Fruit fly (Drosophila melanogaster) whole organism, embryonic: Measurements from ENCODE around the gene Idgf3.

Experiments
- Aef1 ChIP-seq: fragments of 200-800 bp; sonication (Bioruptor generic); IDR thresholded peaks from 3 replicates; pipeline ENCODE4 v1.3.6; 2022; ENCODE audit warnings: missing biosample characterization, missing genetic modification characterization
- Atf3 ChIP-seq: fragments of 200-800 bp; sonication (Bioruptor generic); optimal IDR thresholded peaks from 3 replicates; lab custom pipeline; 2016; ENCODE audit warnings: missing biosample characterization, missing genetic modification characterization
- Bdp1 ChIP-seq: fragments of 200-800 bp; sonication (Bioruptor generic); optimal IDR thresholded peaks from 3 replicates; lab custom pipeline; 2016; ENCODE audit warnings: missing biosample characterization, missing genetic modification characterization
- CG10565 ChIP-seq: fragments of 200-800 bp; sonication (Bioruptor generic); optimal IDR thresholded peaks from 3 replicates; lab custom pipeline; 2016; ENCODE audit warnings: missing biosample characterization, mild to moderate bottlenecking, missing genetic modification characterization
- CG12236 ChIP-seq: fragments of 200-800 bp; sonication (Bioruptor generic); optimal IDR thresholded peaks from 2 replicates; lab custom pipeline; 2016; ENCODE audit warnings: missing biosample characterization, missing genetic modification characterization
- CG13624 ChIP-seq: fragments of 200-800 bp; sonication (Bioruptor generic); optimal IDR thresholded peaks from 2 replicates; lab custom pipeline; 2016; ENCODE audit warnings: missing biosample characterization, missing genetic modification characterization
- CG15601 ChIP-seq: fragments of 200-800 bp; sonication (Bioruptor generic); optimal IDR thresholded peaks from 3 replicates; lab custom pipeline; 2019; ENCODE audit warnings: missing biosample characterization, mild to moderate bottlenecking, missing genetic modification characterization, moderate library complexity
- CG17912 ChIP-seq: fragments of 200-800 bp; sonication (Bioruptor generic); optimal IDR thresholded peaks from 2 replicates; lab custom pipeline; 2018; ENCODE audit warnings: missing biosample characterization, mild to moderate bottlenecking, missing genetic modification characterization
- CG2199 ChIP-seq: fragments of 200-800 bp; sonication (Bioruptor generic); IDR thresholded peaks from 3 replicates; pipeline ENCODE4 v1.3.6; 2022; ENCODE audit warnings: missing biosample characterization, missing genetic modification characterization
- CG31224 ChIP-seq: fragments of 200-800 bp; sonication (Bioruptor generic); IDR thresholded peaks from 2 replicates; pipeline ENCODE4 v1.3.6; 2022; ENCODE audit warnings: missing biosample characterization, missing genetic modification characterization
- CG32767 ChIP-seq: fragments of 200-800 bp; sonication (Bioruptor generic); IDR thresholded peaks from 2 replicates; pipeline ENCODE4 v1.3.6; 2022; ENCODE audit warnings: missing biosample characterization, missing genetic modification characterization
- CG4707 ChIP-seq: fragments of 200-800 bp; sonication (Bioruptor generic); optimal IDR thresholded peaks from 2 replicates; lab custom pipeline; 2018; ENCODE audit warnings: missing biosample characterization, mild to moderate bottlenecking, missing genetic modification characterization, moderate library complexity
- CG4820 ChIP-seq: fragments of 200-800 bp; sonication (Bioruptor generic); optimal IDR thresholded peaks from 3 replicates; lab custom pipeline; 2016; ENCODE audit warnings: missing biosample characterization, missing genetic modification characterization
- CG8281 ChIP-seq: fragments of 200-800 bp; sonication (Bioruptor generic); optimal IDR thresholded peaks from 2 replicates; lab custom pipeline; 2018; ENCODE audit warnings: missing biosample characterization, mild to moderate bottlenecking, missing genetic modification characterization, moderate library complexity
- CG8944 ChIP-seq: fragments of 200-800 bp; sonication (Bioruptor generic); optimal IDR thresholded peaks from 3 replicates; lab custom pipeline; 2016; ENCODE audit warnings: missing biosample characterization, missing genetic modification characterization
- Deaf1 ChIP-seq: fragments of 200-800 bp; optimal IDR thresholded peaks from 3 replicates; lab custom pipeline; 2019; ENCODE audit warnings: missing biosample characterization, mild to moderate bottlenecking, missing genetic modification characterization, moderate library complexity
- Dfd ChIP-seq, 2 experiments: fragments of >200 bp; optimal IDR thresholded peaks; 2 replicates each; lab custom pipeline; 2017; ENCODE audit warnings: missing biosample characterization in 2 of 2, missing genetic modification characterization in 2 of 2
- Dip2 ChIP-seq: fragments of 200-800 bp; sonication (Bioruptor generic); IDR thresholded peaks from 2 replicates; pipeline ENCODE4 v1.3.6; 2022; ENCODE audit warnings: missing biosample characterization, missing genetic modification characterization
- ERR ChIP-seq: fragments of 200-800 bp; sonication (Bioruptor generic); optimal IDR thresholded peaks from 2 replicates; lab custom pipeline; 2016; ENCODE audit warnings: missing biosample characterization, missing genetic modification characterization
- HLH4C ChIP-seq: fragments of 200-800 bp; sonication (Bioruptor generic); IDR thresholded peaks from 3 replicates; pipeline ENCODE4 v1.3.6; 2022; ENCODE audit warnings: missing biosample characterization, missing genetic modification characterization; ENCODE audit not compliant: partially characterized antibody
- NK7.1 ChIP-seq: fragments of 200-800 bp; sonication (Bioruptor generic); optimal IDR thresholded peaks from 3 replicates; lab custom pipeline; 2016; ENCODE audit warnings: missing biosample characterization, missing genetic modification characterization
- PHDP ChIP-seq: fragments of 200-800 bp; sonication (Bioruptor generic); optimal IDR thresholded peaks from 3 replicates; lab custom pipeline; 2018; ENCODE audit warnings: missing biosample characterization, mild to moderate bottlenecking, missing genetic modification characterization, moderate library complexity
- Pdp1 ChIP-seq, 2 experiments: fragments of 200-800 bp; sonication (Bioruptor generic); optimal IDR thresholded peaks; 3 replicates each; lab custom pipeline; 2016; ENCODE audit warnings: missing biosample characterization in 2 of 2, missing genetic modification characterization in 2 of 2, mild to moderate bottlenecking in 1 of 2, moderate library complexity in 1 of 2
- Scr ChIP-seq: fragments of 200-800 bp; sonication (Bioruptor generic); IDR thresholded peaks from 2 replicates; pipeline ENCODE4 v1.3.6; 2022; ENCODE audit warnings: missing biosample characterization, missing genetic modification characterization; ENCODE audit not compliant: partially characterized antibody
- TFAM ChIP-seq: fragments of 200-800 bp; sonication (Bioruptor generic); optimal IDR thresholded peaks from 2 replicates; lab custom pipeline; 2017; ENCODE audit warnings: missing biosample characterization, missing genetic modification characterization, inconsistent platforms
- Usf ChIP-seq: fragments of 200-800 bp; sonication (Bioruptor generic); optimal IDR thresholded peaks from 2 replicates; lab custom pipeline; 2017; ENCODE audit warnings: missing genotype, missing biosample characterization, missing genetic modification characterization
- Vsx1 ChIP-seq: fragments of 200-800 bp; sonication (Bioruptor generic); optimal IDR thresholded peaks from 2 replicates; lab custom pipeline; 2017; ENCODE audit warnings: missing biosample characterization, mild to moderate bottlenecking, missing genetic modification characterization, missing genetic modification reagents
- ato ChIP-seq: fragments of 200-800 bp; sonication (Bioruptor generic); IDR thresholded peaks from 2 replicates; pipeline ENCODE4 v1.3.6; 2022; ENCODE audit warnings: missing biosample characterization, missing genetic modification characterization; ENCODE audit not compliant: partially characterized antibody
- cad ChIP-seq: fragments of >200 bp; optimal IDR thresholded peaks from 2 replicates; lab custom pipeline; 2017; ENCODE audit warnings: missing biosample characterization, missing genetic modification characterization
- caup ChIP-seq: fragments of 200-800 bp; sonication (Bioruptor generic); optimal IDR thresholded peaks from 3 replicates; lab custom pipeline; 2017; ENCODE audit warnings: missing biosample characterization, mild to moderate bottlenecking, missing genetic modification characterization, moderate library complexity; ENCODE audit not compliant: severe bottlenecking
- chn ChIP-seq: fragments of 200-800 bp; sonication (Bioruptor generic); optimal IDR thresholded peaks from 2 replicates; lab custom pipeline; 2016; ENCODE audit warnings: missing biosample characterization, missing genetic modification characterization
- dmrt11E ChIP-seq: fragments of 200-800 bp; sonication (Bioruptor generic); optimal IDR thresholded peaks from 3 replicates; lab custom pipeline; 2018; ENCODE audit warnings: missing biosample characterization, mild to moderate bottlenecking, missing genetic modification characterization, moderate library complexity
- emc ChIP-seq: fragments of 200-800 bp; sonication (Bioruptor generic); optimal IDR thresholded peaks from 2 replicates; lab custom pipeline; 2016; ENCODE audit warnings: missing biosample characterization, missing genetic modification characterization
- fru ChIP-seq: fragments of >200 bp; optimal IDR thresholded peaks from 2 replicates; lab custom pipeline; 2017
- gro ChIP-seq: fragments of 200-800 bp; sonication (Bioruptor generic); optimal IDR thresholded peaks from 2 replicates; lab custom pipeline; 2016; ENCODE audit warnings: missing biosample characterization, missing genetic modification characterization
- hb ChIP-seq: fragments of 200-800 bp; sonication (Bioruptor generic); IDR thresholded peaks from 3 replicates; pipeline ENCODE4 v1.3.6; 2022; ENCODE audit warnings: missing biosample characterization, missing genetic modification characterization; ENCODE audit not compliant: partially characterized antibody
- kah ChIP-seq: fragments of 200-800 bp; sonication (Bioruptor generic); optimal IDR thresholded peaks from 2 replicates; lab custom pipeline; 2018; ENCODE audit warnings: missing biosample characterization, mild to moderate bottlenecking, missing genetic modification characterization
- klu ChIP-seq: fragments of 200-800 bp; sonication (Bioruptor generic); IDR thresholded peaks from 2 replicates; pipeline ENCODE4 v1.3.6; 2022; ENCODE audit warnings: missing biosample characterization, missing genetic modification characterization
- lab ChIP-seq: fragments of 200-800 bp; sonication (Bioruptor generic); optimal IDR thresholded peaks from 3 replicates; lab custom pipeline; 2017; ENCODE audit warnings: missing biosample characterization, missing genetic modification characterization, mild to moderate bottlenecking, moderate library complexity, missing genetic modification reagents
- luna ChIP-seq: fragments of 200-800 bp; sonication (Bioruptor generic); optimal IDR thresholded peaks from 2 replicates; lab custom pipeline; 2016; ENCODE audit warnings: missing biosample characterization, missing genetic modification characterization
- nerfin-1 ChIP-seq: fragments of 200-800 bp; sonication (Bioruptor generic); optimal IDR thresholded peaks from 3 replicates; lab custom pipeline; 2019; ENCODE audit warnings: missing biosample characterization, mild to moderate bottlenecking, missing genetic modification characterization, moderate library complexity
- odd ChIP-seq: fragments of 200-800 bp; sonication (Bioruptor generic); optimal IDR thresholded peaks from 2 replicates; lab custom pipeline; 2017; ENCODE audit warnings: missing biosample characterization, mild to moderate bottlenecking, missing genetic modification characterization
- org-1 ChIP-seq: fragments of 200-800 bp; sonication (Bioruptor generic); optimal IDR thresholded peaks from 2 replicates; lab custom pipeline; 2017; ENCODE audit warnings: missing biosample characterization, missing genetic modification characterization
- pan ChIP-seq, 4 experiments: fragments of >200 bp in 3 of 4; fragments of 200-800 bp in 1 of 4; sonication (Bioruptor generic) in 1 of 4; optimal IDR thresholded peaks in 3 of 4; IDR thresholded peaks in 1 of 4; 2 replicates each; pipeline versions ENCODE4 v1.3.6 to Lab custom; 2017 to 2022; ENCODE audit warnings: missing biosample characterization in 2 of 4, missing genetic modification characterization in 2 of 4, mixed read lengths in 1 of 4
- pzg ChIP-seq: fragments of 200-800 bp; sonication (Bioruptor generic); optimal IDR thresholded peaks from 3 replicates; lab custom pipeline; 2018; ENCODE audit warnings: missing biosample characterization, mild to moderate bottlenecking, missing genetic modification characterization, moderate library complexity
- repo ChIP-seq: fragments of 200-800 bp; sonication (Bioruptor generic); optimal IDR thresholded peaks from 2 replicates; lab custom pipeline; 2016; ENCODE audit warnings: missing biosample characterization, missing genetic modification characterization
- sd ChIP-seq: fragments of 200-800 bp; sonication (Bioruptor generic); optimal IDR thresholded peaks from 3 replicates; lab custom pipeline; 2018; ENCODE audit warnings: missing biosample characterization, mild to moderate bottlenecking, missing genetic modification characterization, moderate library complexity
- sob ChIP-seq: fragments of 200-800 bp; sonication (Bioruptor generic); IDR thresholded peaks from 2 replicates; pipeline ENCODE4 v1.3.6; 2022; ENCODE audit warnings: missing biosample characterization, missing genetic modification characterization
- tio ChIP-seq: fragments of 200-800 bp; sonication (Bioruptor generic); optimal IDR thresholded peaks from 2 replicates; lab custom pipeline; 2017; ENCODE audit warnings: missing biosample characterization, missing genetic modification characterization, inconsistent platforms

The Idgf3 gene

dm6 chr2L:16491123-16491751, 40.5 kb downstream of the Idgf3 start, which contains the start of gene Tpr2 (continued):
- TF ChIP-seq CG4707 (GFP tag; lab: Kevin White, UChicago) (peak; percentile 30), hb (GFP tag; lab: Robert Waterston, UW) (peak; percentile 80), tio (GFP tag; lab: Kevin White, UChicago) (no peak), chn (peak; percentile 65), Bdp1 (peak; percentile 69), org-1 (GFP tag; lab: Kevin White, UChicago) (peak; percentile 36), pan (optimal IDR thresholded peaks at IDR 0.05; lab: Kevin White, UChicago) (peak in 1 of 2 experiments; percentile 25), pan (GFP tag; optimal IDR thresholded peaks at IDR 0.05 in 1 of 2, IDR thresholded peaks at IDR 0.05 in 1 of 2) (peak in 1 of 2 experiments; percentile 20), HLH4C (GFP tag; lab: Robert Waterston, UW) (peak; percentile 89), Usf (no peak), cad (GFP tag; lab: Kevin White, UChicago) (no peak), Deaf1 (peak; percentile 26), kah (no peak), CG15601 (tag; lab: Kevin White, UChicago) (peak; percentile 82), CG8281 (tag; lab: Kevin White, UChicago) (no peak), CG13624 (GFP tag; lab: Kevin White, UChicago) (peak; percentile 43), PHDP (peak; percentile 69), Aef1 (no peak), sob (GFP tag; lab: Robert Waterston, UW) (peak; percentile 69), sd (tag; lab: Kevin White, UChicago) (peak; percentile 62), Atf3 (GFP tag; lab: Kevin White, UChicago) (peak; percentile 24), CG31224 (GFP tag; lab: Robert Waterston, UW) (no peak), TFAM (GFP tag; lab: Kevin White, UChicago) (no peak), ERR (peak; percentile 33), Dip2 (GFP tag; lab: Robert Waterston, UW) (no peak), odd (peak; percentile 50), CG17912 (GFP tag; lab: Kevin White, UChicago) (peak; percentile 73), CG8944 (GFP tag; lab: Kevin White, UChicago) (peak; percentile 7), repo (no peak), ato (GFP tag; lab: Robert Waterston, UW) (peak; percentile 66; the same call in 1 of the 2 replicates), caup (GFP tag; lab: Kevin White, UChicago) (peak; percentile 74), pzg (peak; percentile 92), Vsx1 (peak; percentile 31), CG12236 (GFP tag; lab: Kevin White, UChicago) (no peak), Scr (GFP tag; lab: Robert Waterston, UW) (peak; percentile 95), klu (no peak), CG2199 (GFP tag; lab: Robert Waterston, UW) (peak; percentile 40; the same call in 2 of the 3 replicates), lab (GFP tag; lab: Kevin White, UChicago) (peak; percentile 38), emc (GFP tag; lab: Kevin White, UChicago) (peak; percentile 38), nerfin-1 (tag; lab: Kevin White, UChicago) (peak; percentile 23), Dfd (GFP tag; optimal IDR thresholded peaks at IDR 0.05; lab: Kevin White, UChicago) (no peak), luna (GFP tag; lab: Kevin White, UChicago) (peak; percentile 47), CG10565 (no peak), NK7.1 (GFP tag; lab: Kevin White, UChicago) (peak; percentile 32), fru (lab: Kevin White, UChicago) (no peak), gro (GFP tag; lab: Kevin White, UChicago) (peak; percentile 54), dmrt11E (tag; lab: Kevin White, UChicago) (peak; percentile 56), Pdp1 (GFP tag; optimal IDR thresholded peaks at IDR 0.05; lab: Kevin White, UChicago) (peak in 1 of 2 experiments; percentile 5), CG32767 (GFP tag; lab: Robert Waterston, UW) (no peak), CG4820 (GFP tag; lab: Kevin White, UChicago) (peak; percentile 14)
